Fruit fly (Drosophila melanogaster): Measurements from ENCODE around the gene CG42714.
A peak's percentile ranks its signal among the peaks of the same experiment; 100 is the strongest.

Gene CG42714

dm6 chr3L:6263896-6264841 is 30.3 kb upstream of the CG42714 start (continued):
- no peak for TF ChIP-seq Spps (tag; optimal IDR thresholded peaks at IDR 0.05)
- TF ChIP-seq maf-S (GFP tag; optimal IDR thresholded peaks at IDR 0.05): peak; percentile 13
- peak; percentile 22 for TF ChIP-seq Blimp-1 (GFP tag; optimal IDR thresholded peaks at IDR 0.05)
- peak; percentile 21 for TF ChIP-seq CG4424 (GFP tag; optimal IDR thresholded peaks at IDR 0.05)
- TF ChIP-seq pb (GFP tag; optimal IDR thresholded peaks at IDR 0.05): no peak
- peak; percentile 34 for TF ChIP-seq caup (GFP tag; optimal IDR thresholded peaks at IDR 0.05; ENCODE audit: severe bottlenecking)
- peak; percentile 94 for TF ChIP-seq sens (GFP tag)
- peak; percentile 39 for TF ChIP-seq Dip3 (GFP tag; optimal IDR thresholded peaks at IDR 0.05)
- peak; percentile 54; the same call in 1 of the 3 replicates for TF ChIP-seq knrl (GFP tag; IDR thresholded peaks at IDR 0.05; ENCODE audit: partially characterized antibody)
- peak; percentile 9 for TF ChIP-seq ATbp (GFP tag; optimal IDR thresholded peaks at IDR 0.05)
- peak; percentile 42; the same call in 2 of the 3 replicates for TF ChIP-seq dysf (GFP tag; IDR thresholded peaks at IDR 0.05)
- no peak for TF ChIP-seq CG17186 (GFP tag; optimal IDR thresholded peaks at IDR 0.05)
- TF ChIP-seq wek (GFP tag; optimal IDR thresholded peaks at IDR 0.05): no peak
- peak; percentile 29 for TF ChIP-seq CG6813 (GFP tag; optimal IDR thresholded peaks at IDR 0.05)
- peak; percentile 35; the same call in 1 of the 3 replicates for TF ChIP-seq Aef1 (GFP tag; IDR thresholded peaks at IDR 0.05)
- peak; percentile 55 for TF ChIP-seq CG9876 (GFP tag; optimal IDR thresholded peaks at IDR 0.05)
- TF ChIP-seq CG2116 (GFP tag; optimal IDR thresholded peaks at IDR 0.05): peak; percentile 1
- peak; percentile 80 for TF ChIP-seq slbo (GFP tag; IDR thresholded peaks at IDR 0.05)
- TF ChIP-seq CG10366 (GFP tag; IDR thresholded peaks at IDR 0.05): peak; percentile 50
- peak; percentile 84; the same call in 2 of the 3 replicates for TF ChIP-seq CG2199 (GFP tag; IDR thresholded peaks at IDR 0.05)
- TF ChIP-seq Dip2 (GFP tag; IDR thresholded peaks at IDR 0.05): no peak
- peak; percentile 28; the same call in 1 of the 3 replicates for TF ChIP-seq tgo (GFP tag; IDR thresholded peaks at IDR 0.05)
- no peak for TF ChIP-seq CG9215 (GFP tag; IDR thresholded peaks at IDR 0.05)
- TF ChIP-seq CG5953 (GFP tag; IDR thresholded peaks at IDR 0.05): no peak
- peak; percentile 1 for TF ChIP-seq CG15514 (GFP tag; optimal IDR thresholded peaks at IDR 0.05)
- peak; percentile 12; the same call in 1 of the 3 replicates for TF ChIP-seq B-H1 (GFP tag; IDR thresholded peaks at IDR 0.05)
- no peak for TF ChIP-seq org-1 (GFP tag; optimal IDR thresholded peaks at IDR 0.05)
- TF ChIP-seq CG8281 (tag; optimal IDR thresholded peaks at IDR 0.05): no peak
- peak; percentile 13 for TF ChIP-seq scrt (GFP tag; optimal IDR thresholded peaks at IDR 0.05)
- no peak for TF ChIP-seq Atf6 (GFP tag; IDR thresholded peaks at IDR 0.05)
- peak; percentile 9 for TF ChIP-seq jing (GFP tag; optimal IDR thresholded peaks at IDR 0.05)
- TF ChIP-seq sd (tag; optimal IDR thresholded peaks at IDR 0.05): peak; percentile 28
- peak; percentile 58 for TF ChIP-seq NfI (GFP tag; optimal IDR thresholded peaks at IDR 0.05)
- peak; percentile 29 for TF ChIP-seq CG2875 (GFP tag; optimal IDR thresholded peaks at IDR 0.05)
- TF ChIP-seq nerfin-1 (tag; optimal IDR thresholded peaks at IDR 0.05): no peak
- TF ChIP-seq CG12391 (tag; optimal IDR thresholded peaks at IDR 0.05): peak; percentile 39
- TF ChIP-seq NFAT (GFP tag; IDR thresholded peaks at IDR 0.05): peak; percentile 78
- peak; percentile 97 for TF ChIP-seq Ets65A (GFP tag)
- no peak for TF ChIP-seq bowl (GFP tag; IDR thresholded peaks at IDR 0.05)
- TF ChIP-seq CG11398 (GFP tag; optimal IDR thresholded peaks at IDR 0.05): no peak
- peak in 1 of 2 experiments; percentile 7 for TF ChIP-seq insv (GFP tag; optimal IDR thresholded peaks at IDR 0.05)
- peak; percentile 64 for TF ChIP-seq Sox102F (GFP tag; optimal IDR thresholded peaks at IDR 0.05)
- peak; percentile 67; the same call in 2 of the 3 replicates for TF ChIP-seq Opbp (GFP tag; IDR thresholded peaks at IDR 0.05; ENCODE audit: partially characterized antibody)
- no peak for TF ChIP-seq CG7786 (GFP tag; optimal IDR thresholded peaks at IDR 0.05)
- peak; percentile 37 for TF ChIP-seq Hmr (GFP tag; optimal IDR thresholded peaks at IDR 0.05)
- peak; percentile 42 for TF ChIP-seq bcd (GFP tag; optimal IDR thresholded peaks at IDR 0.05)
- TF ChIP-seq gcm2 (GFP tag; optimal IDR thresholded peaks at IDR 0.05): no peak
- TF ChIP-seq pho (GFP tag; optimal IDR thresholded peaks at IDR 0.05): no peak
